Fruit fly (Drosophila melanogaster) whole organism, embryonic: ENCODE results near the gene CG13085.

Experiments
- B-H2 ChIP-seq: fragments of 200-800 bp; sonication (Bioruptor generic); optimal IDR thresholded peaks from 2 replicates; lab custom pipeline; 2018; ENCODE audit warnings: missing biosample characterization, mild to moderate bottlenecking, missing genetic modification characterization
- CG10321 ChIP-seq: fragments of 200-800 bp; sonication (Bioruptor generic); IDR thresholded peaks from 2 replicates; pipeline ENCODE4 v1.3.6; 2022; ENCODE audit warnings: missing biosample characterization, missing genetic modification characterization
- CG10543 ChIP-seq: fragments of 200-800 bp; sonication (Bioruptor generic); optimal IDR thresholded peaks from 3 replicates; lab custom pipeline; 2017; ENCODE audit warnings: missing biosample characterization, mild to moderate bottlenecking, missing genetic modification characterization, moderate library complexity
- CG11247 ChIP-seq: fragments of 200-800 bp; sonication (Bioruptor generic); IDR thresholded peaks from 2 replicates; pipeline ENCODE4 v1.3.6; 2022; ENCODE audit warnings: missing biosample characterization, missing genetic modification characterization
- CG11560 ChIP-seq: fragments of 200-800 bp; sonication (Bioruptor generic); IDR thresholded peaks from 3 replicates; pipeline ENCODE4 v1.3.6; 2022; ENCODE audit warnings: missing biosample characterization, missing genetic modification characterization
- CG12236 ChIP-seq: fragments of 200-800 bp; sonication (Bioruptor generic); optimal IDR thresholded peaks from 2 replicates; lab custom pipeline; 2016; ENCODE audit warnings: missing biosample characterization, missing genetic modification characterization
- CG13123 ChIP-seq: fragments of 200-800 bp; sonication (Bioruptor generic); optimal IDR thresholded peaks from 2 replicates; lab custom pipeline; 2016; ENCODE audit warnings: missing biosample characterization, missing genetic modification characterization
- CG13424 ChIP-seq: fragments of 200-800 bp; sonication (Bioruptor generic); optimal IDR thresholded peaks from 2 replicates; lab custom pipeline; 2019; ENCODE audit warnings: missing biosample characterization, mild to moderate bottlenecking, missing genetic modification characterization, moderate library complexity
- CG13775 ChIP-seq: fragments of 200-800 bp; sonication (Bioruptor generic); optimal IDR thresholded peaks from 3 replicates; lab custom pipeline; 2017; ENCODE audit warnings: missing biosample characterization, mild to moderate bottlenecking, missing genetic modification characterization
- CG15601 ChIP-seq: fragments of 200-800 bp; sonication (Bioruptor generic); optimal IDR thresholded peaks from 3 replicates; lab custom pipeline; 2019; ENCODE audit warnings: missing biosample characterization, mild to moderate bottlenecking, missing genetic modification characterization, moderate library complexity
- CG17359 ChIP-seq: fragments of 200-800 bp; sonication (Bioruptor generic); optimal IDR thresholded peaks from 3 replicates; lab custom pipeline; 2018; ENCODE audit warnings: missing biosample characterization, mild to moderate bottlenecking, missing genetic modification characterization, moderate library complexity
- CG18476 ChIP-seq: fragments of 200-800 bp; sonication (Bioruptor generic); optimal IDR thresholded peaks from 2 replicates; lab custom pipeline; 2016; ENCODE audit warnings: missing biosample characterization, mild to moderate bottlenecking, missing genetic modification characterization
- CG2129 ChIP-seq: fragments of 200-800 bp; sonication (Bioruptor generic); IDR thresholded peaks from 2 replicates; pipeline ENCODE4 v1.3.6; 2022; ENCODE audit warnings: missing biosample characterization, missing genetic modification characterization; ENCODE audit not compliant: partially characterized antibody
- CG2199 ChIP-seq: fragments of 200-800 bp; sonication (Bioruptor generic); IDR thresholded peaks from 3 replicates; pipeline ENCODE4 v1.3.6; 2022; ENCODE audit warnings: missing biosample characterization, missing genetic modification characterization
- CG2889 ChIP-seq: fragments of 200-800 bp; sonication (Bioruptor generic); IDR thresholded peaks from 3 replicates; pipeline ENCODE4 v1.3.6; 2022; ENCODE audit warnings: missing biosample characterization, missing genetic modification characterization
- CG33557 ChIP-seq: fragments of 200-800 bp; sonication (Bioruptor generic); optimal IDR thresholded peaks from 2 replicates; lab custom pipeline; 2019; ENCODE audit warnings: missing biosample characterization, mild to moderate bottlenecking, missing genetic modification characterization, moderate library complexity
- CG34422 ChIP-seq: fragments of 200-800 bp; sonication (Bioruptor generic); IDR thresholded peaks from 3 replicates; pipeline ENCODE4 v1.3.6; 2022; ENCODE audit warnings: missing biosample characterization, missing genetic modification characterization
- CG4360 ChIP-seq: fragments of 200-800 bp; sonication (Bioruptor generic); IDR thresholded peaks from 2 replicates; pipeline ENCODE4 v1.3.6; 2022; ENCODE audit warnings: missing biosample characterization, missing genetic modification characterization
- CG6689 ChIP-seq: fragments of 200-800 bp; sonication (Bioruptor generic); IDR thresholded peaks from 2 replicates; pipeline ENCODE4 v1.3.6; 2022; ENCODE audit warnings: missing biosample characterization, missing genetic modification characterization
- CG6854 ChIP-seq: fragments of 200-800 bp; sonication (Bioruptor generic); optimal IDR thresholded peaks from 3 replicates; lab custom pipeline; 2017; ENCODE audit warnings: missing biosample characterization, mild to moderate bottlenecking, missing genetic modification characterization
- CG7271 ChIP-seq: fragments of 200-800 bp; sonication (Bioruptor generic); optimal IDR thresholded peaks from 2 replicates; lab custom pipeline; 2018; ENCODE audit warnings: missing biosample characterization, mild to moderate bottlenecking, missing genetic modification characterization, moderate library complexity
- CG7357 ChIP-seq: fragments of 200-800 bp; sonication (Bioruptor generic); IDR thresholded peaks from 3 replicates; pipeline ENCODE4 v1.3.6; 2022; ENCODE audit warnings: missing biosample characterization, missing genetic modification characterization
- CG8089 ChIP-seq: fragments of 200-800 bp; sonication (Bioruptor generic); optimal IDR thresholded peaks from 3 replicates; lab custom pipeline; 2016; ENCODE audit warnings: missing biosample characterization, missing genetic modification characterization
- Camta ChIP-seq: fragments of 200-800 bp; sonication (Bioruptor generic); optimal IDR thresholded peaks from 2 replicates; lab custom pipeline; 2016; ENCODE audit warnings: missing biosample characterization, missing genetic modification characterization
- Dp ChIP-seq: fragments of 200-800 bp; sonication (Bioruptor generic); optimal IDR thresholded peaks from 2 replicates; lab custom pipeline; 2018; ENCODE audit warnings: missing biosample characterization, mild to moderate bottlenecking, missing genetic modification characterization, moderate library complexity
- H15 ChIP-seq: fragments of 200-800 bp; sonication (Bioruptor generic); IDR thresholded peaks from 3 replicates; pipeline ENCODE4 v1.3.6; 2022; ENCODE audit warnings: missing biosample characterization, missing genetic modification characterization
- Hand ChIP-seq: fragments of 200-800 bp; sonication (Bioruptor generic); optimal IDR thresholded peaks from 2 replicates; lab custom pipeline; 2017; ENCODE audit warnings: mild to moderate bottlenecking, missing biosample characterization, missing genetic modification reagents, missing genetic modification characterization
- Meics ChIP-seq: fragments of 200-800 bp; sonication (Bioruptor generic); optimal IDR thresholded peaks from 2 replicates; lab custom pipeline; 2017; ENCODE audit warnings: missing biosample characterization, mild to moderate bottlenecking, missing genetic modification characterization
- ap ChIP-seq: fragments of 200-800 bp; sonication (Bioruptor generic); IDR thresholded peaks from 2 replicates; pipeline ENCODE4 v1.3.6; 2022; ENCODE audit warnings: missing biosample characterization, missing genetic modification characterization
- ase ChIP-seq: fragments of 200-800 bp; sonication (Bioruptor generic); IDR thresholded peaks from 3 replicates; pipeline ENCODE4 v1.3.6; 2022; ENCODE audit warnings: missing biosample characterization, missing genetic modification characterization
- chif ChIP-seq, 2 experiments: fragments of 200-800 bp; sonication (Bioruptor generic); optimal IDR thresholded peaks; 3 replicates each; lab custom pipeline; 2016; ENCODE audit warnings: missing biosample characterization in 2 of 2, missing genetic modification characterization in 2 of 2
- chinmo ChIP-seq: fragments of 200-800 bp; sonication (Bioruptor generic); IDR thresholded peaks from 4 replicates; pipeline ENCODE4 v1.3.6; 2022; ENCODE audit warnings: missing biosample characterization, missing genetic modification characterization; ENCODE audit not compliant: partially characterized antibody
- croc ChIP-seq: fragments of 200-800 bp; sonication (Bioruptor generic); conservative IDR thresholded peaks from 3 replicates; pipeline ENCODE4 v1.3.6; 2022; ENCODE audit warnings: missing biosample characterization, missing genetic modification characterization
- dmrt99B ChIP-seq: fragments of 200-800 bp; sonication (Bioruptor generic); optimal IDR thresholded peaks from 2 replicates; lab custom pipeline; 2018; ENCODE audit warnings: missing biosample characterization, mild to moderate bottlenecking, missing genetic modification characterization, moderate library complexity
- fd102C ChIP-seq: fragments of 200-800 bp; sonication (Bioruptor generic); optimal IDR thresholded peaks from 2 replicates; lab custom pipeline; 2018; ENCODE audit warnings: missing biosample characterization, mild to moderate bottlenecking, missing genetic modification characterization, moderate library complexity
- fd96Cb ChIP-seq: fragments of 200-800 bp; sonication (Bioruptor generic); optimal IDR thresholded peaks from 2 replicates; lab custom pipeline; 2018; ENCODE audit warnings: missing biosample characterization, mild to moderate bottlenecking, missing genetic modification characterization, moderate library complexity
- gce ChIP-seq: fragments of 200-800 bp; sonication (Bioruptor generic); IDR thresholded peaks from 3 replicates; pipeline ENCODE4 v1.3.6; 2022; ENCODE audit warnings: missing biosample characterization, missing genetic modification characterization
- grn ChIP-seq: fragments of 200-800 bp; sonication (Bioruptor generic); optimal IDR thresholded peaks from 3 replicates; lab custom pipeline; 2017; ENCODE audit warnings: missing biosample characterization, missing genetic modification characterization
- gro ChIP-seq: fragments of 200-800 bp; sonication (Bioruptor generic); optimal IDR thresholded peaks from 2 replicates; lab custom pipeline; 2016; ENCODE audit warnings: missing biosample characterization, missing genetic modification characterization
- prd ChIP-seq, 3 experiments: fragments of >200 bp in 2 of 3; fragments of 200-800 bp in 1 of 3; sonication (Bioruptor generic) in 1 of 3; optimal IDR thresholded peaks in 2 of 3; IDR thresholded peaks in 1 of 3; 2 replicates in 2 of 3; 3 replicates in 1 of 3; pipeline versions ENCODE4 v1.3.6 to Lab custom; 2017 to 2022; ENCODE audit warnings: missing biosample characterization in 1 of 3, missing genetic modification characterization in 1 of 3
- pros ChIP-seq: fragments of 200-800 bp; sonication (Bioruptor generic); optimal IDR thresholded peaks from 3 replicates; lab custom pipeline; 2019; ENCODE audit warnings: missing biosample characterization, mild to moderate bottlenecking, missing genetic modification characterization, moderate library complexity
- sisA ChIP-seq: fragments of 200-800 bp; sonication (Bioruptor generic); IDR thresholded peaks from 2 replicates; pipeline ENCODE4 v1.3.6; 2022; ENCODE audit warnings: missing biosample characterization, missing genetic modification characterization
- slou ChIP-seq: fragments of 200-800 bp; sonication (Bioruptor generic); optimal IDR thresholded peaks from 3 replicates; lab custom pipeline; 2016; ENCODE audit warnings: missing biosample characterization, missing genetic modification characterization
- sqz ChIP-seq: fragments of 200-800 bp; sonication (Bioruptor generic); optimal IDR thresholded peaks from 3 replicates; lab custom pipeline; 2018; ENCODE audit warnings: missing biosample characterization, mild to moderate bottlenecking, missing genetic modification characterization
- sr ChIP-seq: fragments of 200-800 bp; sonication (Bioruptor generic); IDR thresholded peaks from 3 replicates; pipeline ENCODE4 v1.3.6; 2022; ENCODE audit warnings: missing biosample characterization, missing genetic modification characterization
- tio ChIP-seq: fragments of 200-800 bp; sonication (Bioruptor generic); optimal IDR thresholded peaks from 2 replicates; lab custom pipeline; 2017; ENCODE audit warnings: missing biosample characterization, missing genetic modification characterization, inconsistent platforms
- tx ChIP-seq: fragments of 200-800 bp; sonication (Bioruptor generic); optimal IDR thresholded peaks from 2 replicates; lab custom pipeline; 2016; ENCODE audit warnings: missing biosample characterization, missing genetic modification characterization
- unpg ChIP-seq: fragments of 200-800 bp; sonication (Bioruptor generic); optimal IDR thresholded peaks from 3 replicates; lab custom pipeline; 2018; ENCODE audit warnings: missing biosample characterization, mild to moderate bottlenecking, missing genetic modification characterization, moderate library complexity
- wdn ChIP-seq: fragments of 200-800 bp; sonication (Bioruptor generic); IDR thresholded peaks from 2 replicates; pipeline ENCODE4 v1.3.6; 2022; ENCODE audit warnings: missing biosample characterization, missing genetic modification characterization
- z ChIP-seq: fragments of 200-800 bp; sonication (Bioruptor generic); IDR thresholded peaks from 3 replicates; pipeline ENCODE4 v1.3.6; 2022; ENCODE audit warnings: missing biosample characterization, missing genetic modification characterization
- zen2 ChIP-seq: fragments of 200-800 bp; sonication (Bioruptor generic); IDR thresholded peaks from 3 replicates; pipeline ENCODE4 v1.3.6; 2022; ENCODE audit warnings: missing biosample characterization, missing genetic modification characterization; ENCODE audit not compliant: partially characterized antibody

The CG13085 gene

DNA sequence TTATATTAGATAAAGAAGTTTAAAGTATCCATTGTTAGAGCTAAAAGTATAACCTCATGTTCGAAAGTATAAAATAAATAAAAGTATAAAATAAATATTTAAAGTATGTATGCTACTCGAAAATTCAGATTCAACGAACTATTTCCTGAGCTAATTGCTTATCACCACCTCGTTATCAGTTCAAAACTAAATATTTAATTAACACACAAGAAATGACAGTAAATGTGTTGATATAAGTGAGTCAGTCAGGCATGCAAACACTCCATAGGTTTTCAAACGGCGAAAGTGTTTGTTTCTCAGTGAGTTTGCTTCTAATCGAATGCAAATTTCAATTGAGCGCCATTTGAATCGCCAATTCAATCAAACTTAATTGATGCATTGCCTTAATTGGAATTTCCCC is 10.4 kb downstream of the CG13085 start (continued):
- no peak for TF ChIP-seq fd96Cb
- TF ChIP-seq Meics (GFP tag; lab: Kevin White, UChicago): peak; percentile 27
- TF ChIP-seq CG7271 (tag; lab: Kevin White, UChicago): no peak
- TF ChIP-seq CG11560 (tag; lab: Robert Waterston, UW): no peak
- no peak for TF ChIP-seq H15 (GFP tag; lab: Robert Waterston, UW)
- no peak for TF ChIP-seq CG2129
- TF ChIP-seq wdn (GFP tag; lab: Robert Waterston, UW): no peak
- no peak for TF ChIP-seq CG2199 (GFP tag; lab: Robert Waterston, UW)
- peak; percentile 63 for TF ChIP-seq CG17359 (tag; lab: Kevin White, UChicago)
- no peak for TF ChIP-seq ase (GFP tag; lab: Robert Waterston, UW)
- no peak for TF ChIP-seq ap (GFP tag; lab: Robert Waterston, UW)
- peak; percentile 22 for TF ChIP-seq grn (GFP tag; lab: Kevin White, UChicago)
- no peak for TF ChIP-seq CG13123 (GFP tag; lab: Kevin White, UChicago)
- no peak for TF ChIP-seq prd (optimal IDR thresholded peaks at IDR 0.05; lab: Kevin White, UChicago)
- TF ChIP-seq prd (GFP tag; IDR thresholded peaks at IDR 0.05; lab: Robert Waterston, UW): no peak
- TF ChIP-seq CG18476 (GFP tag; lab: Kevin White, UChicago): no peak
- TF ChIP-seq chinmo: no peak
- no peak for TF ChIP-seq pros
- TF ChIP-seq Hand (GFP tag; lab: Kevin White, UChicago): no peak
- TF ChIP-seq tio (GFP tag; lab: Kevin White, UChicago): no peak
- TF ChIP-seq gce (GFP tag; lab: Robert Waterston, UW): no peak
- TF ChIP-seq sisA (GFP tag; lab: Robert Waterston, UW): no peak
- TF ChIP-seq CG33557 (GFP tag; lab: Kevin White, UChicago): peak; percentile 91
- TF ChIP-seq z (GFP tag; lab: Robert Waterston, UW): no peak
- no peak for TF ChIP-seq B-H2
- TF ChIP-seq sqz: peak; percentile 67
- TF ChIP-seq CG8089 (GFP tag; lab: Kevin White, UChicago): no peak
- no peak for TF ChIP-seq CG2889 (GFP tag; lab: Robert Waterston, UW)
- no peak for TF ChIP-seq croc (GFP tag; lab: Robert Waterston, UW)
- peak; percentile 79 for TF ChIP-seq fd102C
- peak; percentile 55 for TF ChIP-seq CG6854 (GFP tag; lab: Kevin White, UChicago)
- peak; percentile 16 for TF ChIP-seq CG12236 (GFP tag; lab: Kevin White, UChicago)
- TF ChIP-seq Camta (GFP tag; lab: Kevin White, UChicago): no peak
- peak; percentile 66 for TF ChIP-seq CG15601
- peak in 1 of 2 experiments; percentile 3 for TF ChIP-seq chif (GFP tag; optimal IDR thresholded peaks at IDR 0.05; lab: Kevin White, UChicago)
- TF ChIP-seq CG34422: no peak
- TF ChIP-seq gro (GFP tag; lab: Kevin White, UChicago): no peak
- peak; percentile 59 for TF ChIP-seq CG13424
- TF ChIP-seq CG10543 (GFP tag; lab: Kevin White, UChicago): peak; percentile 53
- no peak for TF ChIP-seq CG13775 (GFP tag; lab: Kevin White, UChicago)
- no peak for TF ChIP-seq slou
- no peak for TF ChIP-seq CG7357 (GFP tag; lab: Robert Waterston, UW)
- peak; percentile 61 for TF ChIP-seq unpg (GFP tag; lab: Kevin White, UChicago)
- TF ChIP-seq CG6689 (GFP tag; lab: Robert Waterston, UW): no peak
- no peak for TF ChIP-seq Dp
- no peak for TF ChIP-seq CG10321
- peak; percentile 41 for TF ChIP-seq dmrt99B (tag; lab: Kevin White, UChicago)
- no peak for TF ChIP-seq CG4360
- TF ChIP-seq sr: no peak
- no peak for TF ChIP-seq CG11247 (GFP tag; lab: Robert Waterston, UW)
- no peak for TF ChIP-seq zen2 (GFP tag; lab: Robert Waterston, UW)
- no peak for TF ChIP-seq tx (GFP tag; lab: Kevin White, UChicago)
